Worm (Caenorhabditis elegans): Measurements from ENCODE around the gene F35C8.8.

DNA sequence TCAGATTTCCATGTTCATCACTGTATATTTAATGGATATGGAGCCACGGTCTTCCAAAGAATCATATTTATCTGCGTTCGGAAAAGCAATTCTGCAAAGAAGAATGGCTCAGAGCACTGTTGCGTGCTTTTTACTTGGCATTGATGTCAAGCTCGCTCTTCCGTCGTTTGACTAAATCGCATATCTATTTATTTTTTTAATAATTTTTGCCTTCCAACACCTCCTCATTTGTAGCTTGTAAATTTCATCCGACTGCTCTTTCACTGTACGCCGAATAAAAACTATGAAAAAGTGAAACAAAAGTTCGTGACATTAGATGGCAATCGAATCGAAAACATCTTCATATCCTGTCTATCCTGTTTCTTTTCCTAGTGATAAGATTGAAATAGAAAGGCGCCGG lies 32.5 kb downstream of the F35C8.8 start, which contains the start of gene C26B9.2:
- TF ChIP-seq mdl-1 (tag; optimal IDR thresholded peaks at IDR 0.05) (no peak), ceh-82 (tag; optimal IDR thresholded peaks at IDR 0.05) (no peak), nhr-237 (tag; optimal IDR thresholded peaks at IDR 0.05) (no peak), egl-27 (tag; optimal IDR thresholded peaks at IDR 0.05) (no peak), peb-1 (tag; optimal IDR thresholded peaks at IDR 0.05) (no peak), elt-3 (tag; optimal IDR thresholded peaks at IDR 0.05) (no peak), ztf-11 (tag; optimal IDR thresholded peaks at IDR 0.05) (no peak), zag-1 (tag; optimal IDR thresholded peaks at IDR 0.05) (no peak)
